Fruit fly (Drosophila melanogaster) whole organism, embryonic: ENCODE measurements around the gene CG31710.

Experiments
- Abd-B ChIP-seq: fragments of 200-800 bp; sonication (Bioruptor generic); optimal IDR thresholded peaks from 2 replicates; lab custom pipeline; 2018; ENCODE audit warnings: missing biosample characterization, mild to moderate bottlenecking, missing genetic modification characterization, moderate library complexity
- Blimp-1 ChIP-seq: fragments of 200-800 bp; sonication (Bioruptor generic); optimal IDR thresholded peaks from 3 replicates; lab custom pipeline; 2018; ENCODE audit warnings: missing biosample characterization, missing genetic modification characterization, mild to moderate bottlenecking, moderate library complexity, missing genetic modification reagents
- BtbVII ChIP-seq: fragments of 200-800 bp; sonication (Bioruptor generic); optimal IDR thresholded peaks from 3 replicates; lab custom pipeline; 2017; ENCODE audit warnings: missing biosample characterization, mild to moderate bottlenecking, missing genetic modification characterization
- CG10366 ChIP-seq: fragments of 200-800 bp; sonication (Bioruptor generic); IDR thresholded peaks from 2 replicates; pipeline ENCODE4 v1.3.6; 2022; ENCODE audit warnings: missing biosample characterization, missing genetic modification characterization
- CG10462 ChIP-seq: fragments of 200-800 bp; sonication (Bioruptor generic); optimal IDR thresholded peaks from 2 replicates; lab custom pipeline; 2016; ENCODE audit warnings: missing biosample characterization, missing genetic modification characterization
- CG10543 ChIP-seq: fragments of 200-800 bp; sonication (Bioruptor generic); optimal IDR thresholded peaks from 3 replicates; lab custom pipeline; 2017; ENCODE audit warnings: missing biosample characterization, mild to moderate bottlenecking, missing genetic modification characterization, moderate library complexity
- CG10565 ChIP-seq: fragments of 200-800 bp; sonication (Bioruptor generic); optimal IDR thresholded peaks from 3 replicates; lab custom pipeline; 2016; ENCODE audit warnings: missing biosample characterization, mild to moderate bottlenecking, missing genetic modification characterization
- CG11247 ChIP-seq: fragments of 200-800 bp; sonication (Bioruptor generic); IDR thresholded peaks from 2 replicates; pipeline ENCODE4 v1.3.6; 2022; ENCODE audit warnings: missing biosample characterization, missing genetic modification characterization
- CG13775 ChIP-seq: fragments of 200-800 bp; sonication (Bioruptor generic); optimal IDR thresholded peaks from 3 replicates; lab custom pipeline; 2017; ENCODE audit warnings: missing biosample characterization, mild to moderate bottlenecking, missing genetic modification characterization
- CG15601 ChIP-seq: fragments of 200-800 bp; sonication (Bioruptor generic); optimal IDR thresholded peaks from 3 replicates; lab custom pipeline; 2019; ENCODE audit warnings: missing biosample characterization, mild to moderate bottlenecking, missing genetic modification characterization, moderate library complexity
- CG15696 ChIP-seq: fragments of 200-800 bp; sonication (Bioruptor generic); optimal IDR thresholded peaks from 2 replicates; lab custom pipeline; 2019; ENCODE audit warnings: missing biosample characterization, mild to moderate bottlenecking, missing genetic modification characterization, moderate library complexity
- CG1792 ChIP-seq: fragments of 200-800 bp; sonication (Bioruptor generic); optimal IDR thresholded peaks from 2 replicates; lab custom pipeline; 2016; ENCODE audit warnings: missing biosample characterization, missing genetic modification characterization
- CG1832 ChIP-seq: fragments of 200-800 bp; sonication (Bioruptor generic); optimal IDR thresholded peaks from 2 replicates; lab custom pipeline; 2017; ENCODE audit warnings: missing biosample characterization, mild to moderate bottlenecking, missing genetic modification characterization, inconsistent platforms
- CG18599 ChIP-seq: fragments of 200-800 bp; sonication (Bioruptor generic); optimal IDR thresholded peaks from 3 replicates; lab custom pipeline; 2017; ENCODE audit warnings: missing biosample characterization, missing genetic modification characterization, mild to moderate bottlenecking, moderate library complexity, missing genetic modification reagents
- CG2120 ChIP-seq: fragments of 200-800 bp; sonication (Bioruptor generic); optimal IDR thresholded peaks from 3 replicates; lab custom pipeline; 2016; ENCODE audit warnings: missing biosample characterization, missing genetic modification characterization
- CG31224 ChIP-seq: fragments of 200-800 bp; sonication (Bioruptor generic); IDR thresholded peaks from 2 replicates; pipeline ENCODE4 v1.3.6; 2022; ENCODE audit warnings: missing biosample characterization, missing genetic modification characterization
- CG32532 ChIP-seq: fragments of 200-800 bp; sonication (Bioruptor generic); IDR thresholded peaks from 2 replicates; pipeline ENCODE4 v1.3.6; 2022; ENCODE audit warnings: missing biosample characterization, missing genetic modification characterization
- CG3281 ChIP-seq: fragments of 200-800 bp; sonication (Bioruptor generic); optimal IDR thresholded peaks from 3 replicates; lab custom pipeline; 2017; ENCODE audit warnings: missing biosample characterization, mild to moderate bottlenecking, missing genetic modification characterization
- CG4424 ChIP-seq: fragments of 200-800 bp; sonication (Bioruptor generic); optimal IDR thresholded peaks from 3 replicates; lab custom pipeline; 2016; ENCODE audit warnings: missing biosample characterization, missing genetic modification characterization
- CG6791 ChIP-seq: fragments of 200-800 bp; sonication (Bioruptor generic); IDR thresholded peaks from 3 replicates; pipeline ENCODE4 v1.3.6; 2022; ENCODE audit warnings: missing biosample characterization, missing genetic modification characterization; ENCODE audit not compliant: partially characterized antibody
- CG7556 ChIP-seq: fragments of 200-800 bp; sonication (Bioruptor generic); optimal IDR thresholded peaks from 2 replicates; lab custom pipeline; 2017; ENCODE audit warnings: missing biosample characterization, mild to moderate bottlenecking, missing genetic modification characterization
- CG7839 ChIP-seq: fragments of 200-800 bp; sonication (Bioruptor generic); optimal IDR thresholded peaks from 3 replicates; lab custom pipeline; 2018; ENCODE audit warnings: missing biosample characterization, mild to moderate bottlenecking, missing genetic modification characterization, moderate library complexity
- CG8924 ChIP-seq: fragments of 200-800 bp; optimal IDR thresholded peaks from 3 replicates; lab custom pipeline; 2019; ENCODE audit warnings: missing biosample characterization, mild to moderate bottlenecking, missing genetic modification characterization, moderate library complexity
- CG9215 ChIP-seq: fragments of 200-800 bp; sonication (Bioruptor generic); IDR thresholded peaks from 2 replicates; pipeline ENCODE4 v1.3.6; 2022; ENCODE audit warnings: missing biosample characterization, missing genetic modification characterization
- D19B ChIP-seq: fragments of 200-800 bp; sonication (Bioruptor generic); optimal IDR thresholded peaks from 2 replicates; lab custom pipeline; 2017; ENCODE audit warnings: missing biosample characterization, mild to moderate bottlenecking, missing genetic modification characterization
- Dip3 ChIP-seq: fragments of 200-800 bp; sonication (Bioruptor generic); optimal IDR thresholded peaks from 3 replicates; lab custom pipeline; 2016; ENCODE audit warnings: missing biosample characterization, missing genetic modification characterization
- Ets65A ChIP-seq: fragments of 200-800 bp; sonication (Bioruptor generic); peaks from one replicate; lab custom pipeline; 2016; ENCODE audit warnings: missing biosample characterization, missing genetic modification characterization
- Fer2 ChIP-seq: fragments of 200-800 bp; sonication (Bioruptor generic); optimal IDR thresholded peaks from 2 replicates; lab custom pipeline; 2018; ENCODE audit warnings: missing biosample characterization, mild to moderate bottlenecking, missing genetic modification characterization, moderate library complexity
- HLH54F ChIP-seq: fragments of 200-800 bp; sonication (Bioruptor generic); optimal IDR thresholded peaks from 3 replicates; lab custom pipeline; 2016; ENCODE audit warnings: missing biosample characterization, missing genetic modification characterization
- HmgD ChIP-seq: fragments of 200-800 bp; sonication (Bioruptor generic); optimal IDR thresholded peaks from 3 replicates; lab custom pipeline; 2016; ENCODE audit warnings: missing biosample characterization, missing genetic modification characterization
- Mes4 ChIP-seq: fragments of 200-800 bp; sonication (Bioruptor generic); optimal IDR thresholded peaks from 2 replicates; lab custom pipeline; 2016; ENCODE audit warnings: missing biosample characterization, missing genetic modification characterization
- Myb ChIP-seq: fragments of 200-800 bp; sonication (Bioruptor generic); optimal IDR thresholded peaks from 2 replicates; lab custom pipeline; 2016; ENCODE audit warnings: missing biosample characterization, missing genetic modification characterization
- NC2β ChIP-seq: fragments of 200-800 bp; sonication (Bioruptor generic); optimal IDR thresholded peaks from 2 replicates; lab custom pipeline; 2016; ENCODE audit warnings: missing biosample characterization, missing genetic modification characterization
- Sry-β ChIP-seq: fragments of 200-800 bp; sonication (Bioruptor generic); optimal IDR thresholded peaks from 2 replicates; lab custom pipeline; 2018; ENCODE audit warnings: missing biosample characterization, mild to moderate bottlenecking, missing genetic modification characterization, moderate library complexity
- al ChIP-seq: fragments of 200-800 bp; sonication (Bioruptor generic); IDR thresholded peaks from 2 replicates; pipeline ENCODE4 v1.3.6; 2022; ENCODE audit warnings: missing biosample characterization, missing genetic modification characterization
- az2 ChIP-seq: fragments of 200-800 bp; sonication (Bioruptor generic); optimal IDR thresholded peaks from 3 replicates; lab custom pipeline; 2016; ENCODE audit warnings: missing biosample characterization, missing genetic modification characterization
- bab2 ChIP-seq: fragments of 200-800 bp; sonication (Bioruptor generic); optimal IDR thresholded peaks from 2 replicates; lab custom pipeline; 2016; ENCODE audit warnings: missing biosample characterization, missing genetic modification characterization
- bowl ChIP-seq: fragments of 200-800 bp; sonication (Bioruptor generic); IDR thresholded peaks from 2 replicates; pipeline ENCODE4 v1.3.6; 2022; ENCODE audit warnings: missing biosample characterization, missing genetic modification characterization
- chif ChIP-seq, 2 experiments: fragments of 200-800 bp; sonication (Bioruptor generic); optimal IDR thresholded peaks; 3 replicates each; lab custom pipeline; 2016; ENCODE audit warnings: missing biosample characterization in 2 of 2, missing genetic modification characterization in 2 of 2
- dan ChIP-seq: fragments of 200-800 bp; sonication (Bioruptor generic); IDR thresholded peaks from 2 replicates; pipeline ENCODE4 v1.3.6; 2022; ENCODE audit warnings: missing biosample characterization, missing genetic modification characterization
- dmrt99B ChIP-seq: fragments of 200-800 bp; sonication (Bioruptor generic); optimal IDR thresholded peaks from 2 replicates; lab custom pipeline; 2018; ENCODE audit warnings: missing biosample characterization, mild to moderate bottlenecking, missing genetic modification characterization, moderate library complexity
- ind ChIP-seq: fragments of 200-800 bp; sonication (Bioruptor generic); optimal IDR thresholded peaks from 3 replicates; lab custom pipeline; 2016; ENCODE audit warnings: missing biosample characterization, missing genetic modification characterization
- knrl ChIP-seq: fragments of 200-800 bp; sonication (Bioruptor generic); IDR thresholded peaks from 3 replicates; pipeline ENCODE4 v1.3.6; 2022; ENCODE audit warnings: missing biosample characterization, missing genetic modification characterization; ENCODE audit not compliant: partially characterized antibody
- lilli ChIP-seq: fragments of 200-800 bp; sonication (Bioruptor generic); optimal IDR thresholded peaks from 3 replicates; lab custom pipeline; 2016; ENCODE audit warnings: missing biosample characterization, missing genetic modification characterization
- p53 ChIP-seq: fragments of 200-800 bp; sonication (Bioruptor generic); optimal IDR thresholded peaks from 2 replicates; lab custom pipeline; 2016; ENCODE audit warnings: missing biosample characterization, missing genetic modification characterization
- repo ChIP-seq: fragments of 200-800 bp; sonication (Bioruptor generic); optimal IDR thresholded peaks from 2 replicates; lab custom pipeline; 2016; ENCODE audit warnings: missing biosample characterization, missing genetic modification characterization
- sna ChIP-seq: fragments of 200-800 bp; sonication (Bioruptor generic); IDR thresholded peaks from 2 replicates; pipeline ENCODE4 v1.3.6; 2022; ENCODE audit warnings: missing biosample characterization, missing genetic modification characterization; ENCODE audit not compliant: partially characterized antibody
- sqz ChIP-seq: fragments of 200-800 bp; sonication (Bioruptor generic); optimal IDR thresholded peaks from 3 replicates; lab custom pipeline; 2018; ENCODE audit warnings: missing biosample characterization, mild to moderate bottlenecking, missing genetic modification characterization
- stwl ChIP-seq: fragments of 200-800 bp; sonication (Bioruptor generic); optimal IDR thresholded peaks from 3 replicates; lab custom pipeline; 2018; ENCODE audit warnings: missing biosample characterization, mild to moderate bottlenecking, missing genetic modification characterization, moderate library complexity
- ttk ChIP-seq: fragments of 200-800 bp; sonication (Bioruptor generic); IDR thresholded peaks from 2 replicates; pipeline ENCODE4 v2.1.2; 2022; ENCODE audit warnings: missing biosample characterization, missing genetic modification characterization
- twi ChIP-seq: fragments of 200-800 bp; optimal IDR thresholded peaks from 2 replicates; lab custom pipeline; 2019; ENCODE audit warnings: missing biosample characterization, mild to moderate bottlenecking, missing genetic modification characterization, moderate library complexity
- zen ChIP-seq: fragments of 200-800 bp; sonication (Bioruptor generic); optimal IDR thresholded peaks from 3 replicates; lab custom pipeline; 2018; ENCODE audit warnings: missing biosample characterization, mild to moderate bottlenecking, missing genetic modification characterization, moderate library complexity

CG31710 gene

dm6 chr2L:9754817-9755216 is 49.1 kb upstream of the CG31710 start (continued):
- TF ChIP-seq HmgD: no peak
- TF ChIP-seq twi: no peak
- no peak for TF ChIP-seq BtbVII (GFP tag; lab: Kevin White, UChicago)
- no peak for TF ChIP-seq zen (tag; lab: Kevin White, UChicago)
- TF ChIP-seq CG3281: peak; percentile 16
- no peak for TF ChIP-seq CG11247 (GFP tag; lab: Robert Waterston, UW)
- no peak for TF ChIP-seq dan (GFP tag; lab: Robert Waterston, UW)
- no peak for TF ChIP-seq knrl
- TF ChIP-seq chif (GFP tag; optimal IDR thresholded peaks at IDR 0.05; lab: Kevin White, UChicago): no peak
- TF ChIP-seq Blimp-1: no peak
- peak; percentile 29 for TF ChIP-seq CG7839 (tag; lab: Kevin White, UChicago)
- TF ChIP-seq CG15601 (tag; lab: Kevin White, UChicago): no peak
- no peak for TF ChIP-seq CG15696 (tag; lab: Kevin White, UChicago)
- no peak for TF ChIP-seq p53
- no peak for TF ChIP-seq bab2 (GFP tag; lab: Kevin White, UChicago)
- TF ChIP-seq CG9215 (GFP tag; lab: Robert Waterston, UW): no peak
- no peak for TF ChIP-seq stwl (tag; lab: Kevin White, UChicago)
- TF ChIP-seq ind (GFP tag; lab: Kevin White, UChicago): no peak
- peak; percentile 20 for TF ChIP-seq dmrt99B (tag; lab: Kevin White, UChicago)
- TF ChIP-seq CG1792 (GFP tag; lab: Kevin White, UChicago): no peak
- peak; percentile 32 for TF ChIP-seq D19B
- TF ChIP-seq Sry-β (GFP tag; lab: Kevin White, UChicago): no peak
- TF ChIP-seq CG6791 (GFP tag; lab: Robert Waterston, UW): no peak
- peak; percentile 19 for TF ChIP-seq sqz
- TF ChIP-seq Abd-B (GFP tag; lab: Kevin White, UChicago): no peak
- no peak for TF ChIP-seq CG1832 (GFP tag; lab: Kevin White, UChicago)
- TF ChIP-seq CG10543 (GFP tag; lab: Kevin White, UChicago): no peak
- no peak for TF ChIP-seq Fer2 (tag; lab: Kevin White, UChicago)
- peak; percentile 13 for TF ChIP-seq lilli (GFP tag; lab: Kevin White, UChicago)
- TF ChIP-seq Ets65A: no peak
- TF ChIP-seq CG8924 (tag; lab: Kevin White, UChicago): no peak
- TF ChIP-seq sna (GFP tag; lab: Robert Waterston, UW): no peak
- no peak for TF ChIP-seq CG10462
- TF ChIP-seq NC2β (GFP tag; lab: Kevin White, UChicago): no peak
- peak; percentile 32 for TF ChIP-seq CG2120 (GFP tag; lab: Kevin White, UChicago)
- TF ChIP-seq CG10565 (GFP tag; lab: Kevin White, UChicago): no peak
- TF ChIP-seq CG7556: no peak
- TF ChIP-seq CG18599 (GFP tag; lab: Kevin White, UChicago): peak; percentile 56
- TF ChIP-seq Dip3: no peak
- no peak for TF ChIP-seq HLH54F (GFP tag; lab: Kevin White, UChicago)
- TF ChIP-seq repo (GFP tag; lab: Kevin White, UChicago): no peak
- TF ChIP-seq Myb (GFP tag; lab: Kevin White, UChicago): peak; percentile 11
- no peak for TF ChIP-seq ttk (GFP tag; lab: Robert Waterston, UW)
- no peak for TF ChIP-seq CG4424 (GFP tag; lab: Kevin White, UChicago)
- TF ChIP-seq CG13775: no peak
- no peak for TF ChIP-seq Mes4 (GFP tag; lab: Kevin White, UChicago)
- no peak for TF ChIP-seq al (GFP tag; lab: Robert Waterston, UW)
- no peak for TF ChIP-seq CG10366 (GFP tag; lab: Robert Waterston, UW)
- no peak for TF ChIP-seq CG31224
- no peak for TF ChIP-seq bowl (GFP tag; lab: Robert Waterston, UW)
- TF ChIP-seq CG32532 (GFP tag; lab: Robert Waterston, UW): no peak
- no peak for TF ChIP-seq az2
